Worm (Caenorhabditis elegans) whole organism, midembryonic: Measurements from ENCODE around the gene nprt-1.

ENCODE experiments used
- T22C8.4 ChIP-seq: fragments of 200-800 bp; sonication (Bioruptor generic); IDR thresholded peaks from 2 replicates; pipeline ENCODE4 v1.3.6; 2022; ENCODE audit warnings: missing genetic modification characterization, missing compliant biosample characterization
- flt-1 ChIP-seq: fragments of 200-800 bp; sonication (Bioruptor generic); IDR thresholded peaks from 2 replicates; pipeline ENCODE4 v1.3.6; 2022; ENCODE audit warnings: missing genetic modification characterization, missing compliant biosample characterization
- klf-2 ChIP-seq: fragments of 200-800 bp; sonication (Bioruptor generic); conservative IDR thresholded peaks from 2 replicates; pipeline ENCODE4 v1.3.6; 2022; ENCODE audit warnings: missing genetic modification reagents, missing genetic modification characterization, missing compliant biosample characterization
- ref-1 ChIP-seq: fragments of 200-800 bp; sonication (Bioruptor generic); conservative IDR thresholded peaks from 2 replicates; pipeline ENCODE4 v1.3.6; 2022; ENCODE audit warnings: missing genetic modification reagents, missing genetic modification characterization, missing compliant biosample characterization
- tab-1 ChIP-seq: fragments of 200-800 bp; sonication (Bioruptor generic); IDR thresholded peaks from 2 replicates; pipeline ENCODE4 v1.3.6; 2022; ENCODE audit warnings: missing genetic modification characterization, missing compliant biosample characterization
- ztf-23 ChIP-seq: fragments of 200-800 bp; sonication (Bioruptor generic); IDR thresholded peaks from 2 replicates; pipeline ENCODE4 v1.3.6; 2022; ENCODE audit warnings: missing genetic modification reagents, missing genetic modification characterization, missing compliant biosample characterization

ce11 chrIV:2850586-2850985 lies 39.7 kb downstream of the nprt-1 start, which contains the start of gene clec-85:
- TF ChIP-seq ztf-23 (GFP tag; lab: Robert Waterston, UW) (no peak), klf-2 (GFP tag; lab: Robert Waterston, UW) (no peak), T22C8.4 (GFP tag; lab: Robert Waterston, UW) (no peak), flt-1 (no peak), ref-1 (no peak), tab-1 (GFP tag; lab: Robert Waterston, UW) (no peak)
